Fruit fly (Drosophila melanogaster): ENCODE data around the gene CG32284.

CG32284 gene

DNA sequence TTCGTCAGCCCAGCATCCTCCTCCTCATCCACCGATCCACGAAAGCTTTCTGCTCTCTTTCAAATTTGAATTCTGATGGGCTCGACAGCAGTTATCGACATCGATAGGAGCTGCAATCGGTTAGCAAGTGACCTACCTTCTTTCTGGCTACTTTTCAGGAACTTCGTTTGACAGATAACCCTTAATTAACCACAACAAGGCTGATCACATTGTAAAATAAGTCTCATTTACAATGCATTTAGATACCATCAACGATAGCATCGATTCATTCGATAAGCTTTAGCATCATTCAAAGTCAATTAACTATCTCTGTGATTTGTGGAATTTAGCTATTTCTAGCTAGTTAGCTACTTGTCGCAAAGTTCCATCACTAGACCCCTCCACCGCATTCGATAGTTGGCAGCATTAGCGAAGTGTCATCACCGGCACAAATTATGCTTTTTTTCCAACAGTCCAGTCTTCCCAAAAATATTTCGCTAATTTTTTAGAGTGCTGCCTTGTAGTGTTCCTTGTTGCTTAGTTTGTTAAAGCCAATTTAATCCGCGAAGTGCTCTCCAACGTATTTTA, 7.9 kb upstream of the CG32284 start, which contains the start of the genes MnM and Girdin (continued):
- TF ChIP-seq CG2889 (GFP tag; IDR thresholded peaks at IDR 0.05), result no peak
- peak; percentile 24 for TF ChIP-seq Fer2 (tag; optimal IDR thresholded peaks at IDR 0.05)
- no peak for TF ChIP-seq yki (optimal IDR thresholded peaks at IDR 0.05)
- TF ChIP-seq Scr (GFP tag; IDR thresholded peaks at IDR 0.05; ENCODE audit: partially characterized antibody), result peak; percentile 92
- no peak for TF ChIP-seq insv (GFP tag; optimal IDR thresholded peaks at IDR 0.05)
- peak; percentile 65 for TF ChIP-seq CG18011 (GFP tag; optimal IDR thresholded peaks at IDR 0.05)
- TF ChIP-seq al (GFP tag; IDR thresholded peaks at IDR 0.05), result peak; percentile 44; the same call in 1 of the 2 replicates
- TF ChIP-seq MBD-R2 (GFP tag; IDR thresholded peaks at IDR 0.05), result peak; percentile 63; the same call in 1 of the 2 replicates
- peak; percentile 46 for TF ChIP-seq CG8924 (tag; optimal IDR thresholded peaks at IDR 0.05)
- TF ChIP-seq CG3163 (GFP tag; optimal IDR thresholded peaks at IDR 0.05), result peak; percentile 77
- peak; percentile 19 for TF ChIP-seq YL-1 (GFP tag; optimal IDR thresholded peaks at IDR 0.05)
- peak; percentile 71 for TF ChIP-seq sens (GFP tag)
- no peak for TF ChIP-seq CTCF (GFP tag; optimal IDR thresholded peaks at IDR 0.05)
- TF ChIP-seq CG1603 (tag; optimal IDR thresholded peaks at IDR 0.05), result no peak
- peak; percentile 73 for TF ChIP-seq CG30020 (tag; optimal IDR thresholded peaks at IDR 0.05)
- peak; percentile 1 for TF ChIP-seq CG12236 (GFP tag; optimal IDR thresholded peaks at IDR 0.05)
- no peak for TF ChIP-seq CG12219 (GFP tag; optimal IDR thresholded peaks at IDR 0.05)
- TF ChIP-seq cas (GFP tag; IDR thresholded peaks at IDR 0.05), result 0 out of 2 replicates have a peak, but pooled peaks have one; percentile 19
- peak; percentile 53 for TF ChIP-seq NfI (GFP tag; optimal IDR thresholded peaks at IDR 0.05)
- TF ChIP-seq CG2199 (GFP tag; IDR thresholded peaks at IDR 0.05), result no peak
- no peak for TF ChIP-seq D19B (GFP tag; optimal IDR thresholded peaks at IDR 0.05)
- TF ChIP-seq gt (GFP tag; IDR thresholded peaks at IDR 0.05), result no peak
- TF ChIP-seq CG32532 (GFP tag; IDR thresholded peaks at IDR 0.05), result peak; percentile 53; the same call in 1 of the 2 replicates
- peak; percentile 61 for TF ChIP-seq Dbx (GFP tag; IDR thresholded peaks at IDR 0.05)
- peak; percentile 56; the same call in 2 of the 4 replicates for TF ChIP-seq Gug (GFP tag; IDR thresholded peaks at IDR 0.05)
- peak; percentile 17 for TF ChIP-seq CG31388 (GFP tag; optimal IDR thresholded peaks at IDR 0.05)
- no peak for TF ChIP-seq B-H2 (GFP tag; optimal IDR thresholded peaks at IDR 0.05)
- TF ChIP-seq bab2 (GFP tag; optimal IDR thresholded peaks at IDR 0.05), result peak; percentile 73
- peak; percentile 86 for TF ChIP-seq pho (GFP tag; optimal IDR thresholded peaks at IDR 0.05)
- peak; percentile 89 for TF ChIP-seq hkb (optimal IDR thresholded peaks at IDR 0.05)
- no peak for TF ChIP-seq hkb (GFP tag; IDR thresholded peaks at IDR 0.05)
- TF ChIP-seq CG6175 (GFP tag; IDR thresholded peaks at IDR 0.05), result peak; percentile 67; the same call in 2 of the 3 replicates
- TF ChIP-seq grn (GFP tag; optimal IDR thresholded peaks at IDR 0.05), result no peak
- peak; percentile 30; the same call in 1 of the 2 replicates for TF ChIP-seq ara (GFP tag; IDR thresholded peaks at IDR 0.05)
- TF ChIP-seq ci (GFP tag; IDR thresholded peaks at IDR 0.05), result peak; percentile 53; the same call in 1 of the 3 replicates
- peak; percentile 73 for TF ChIP-seq Dip3 (GFP tag; optimal IDR thresholded peaks at IDR 0.05)
- TF ChIP-seq inv (GFP tag; IDR thresholded peaks at IDR 0.05; ENCODE audit: partially characterized antibody), result peak; percentile 87
- TF ChIP-seq lmd (GFP tag; IDR thresholded peaks at IDR 0.05), result peak; percentile 56
- TF ChIP-seq emc (GFP tag; optimal IDR thresholded peaks at IDR 0.05), result peak; percentile 26
- TF ChIP-seq zf30C (GFP tag; optimal IDR thresholded peaks at IDR 0.05), result no peak
- no peak for TF ChIP-seq CG32767 (GFP tag; IDR thresholded peaks at IDR 0.05)
- TF ChIP-seq CG17361 (GFP tag; IDR thresholded peaks at IDR 0.05), result no peak; the same call in none of the 3 replicates
- peak; percentile 54 for TF ChIP-seq repo (GFP tag; optimal IDR thresholded peaks at IDR 0.05)
- TF ChIP-seq bowl (GFP tag; IDR thresholded peaks at IDR 0.05), result no peak
- no peak for TF ChIP-seq CG11695 (GFP tag; IDR thresholded peaks at IDR 0.05)
- peak; percentile 70 for TF ChIP-seq pnt (GFP tag; optimal IDR thresholded peaks at IDR 0.05)
- 0 out of 2 replicates have a peak, but pooled peaks have one; percentile 30 for TF ChIP-seq peb (GFP tag; IDR thresholded peaks at IDR 0.05)
- TF ChIP-seq CG6813 (GFP tag; optimal IDR thresholded peaks at IDR 0.05), result no peak
- TF ChIP-seq Hsf (GFP tag; optimal IDR thresholded peaks at IDR 0.05), result peak; percentile 77
- TF ChIP-seq CG2678 (tag; optimal IDR thresholded peaks at IDR 0.05), result no peak
- TF ChIP-seq unpg (GFP tag; optimal IDR thresholded peaks at IDR 0.05), result no peak
- no peak for TF ChIP-seq schlank (tag; optimal IDR thresholded peaks at IDR 0.05)

All from whole organism, embryonic.